Worm (Caenorhabditis elegans) whole organism, L4 larva: ENCODE measurements around the gene srw-91.

Source experiments
- D1046.2 ChIP-seq: fragments of 200-800 bp; sonication (Bioruptor generic); IDR thresholded peaks from 2 replicates; pipeline ENCODE4 v1.3.6; 2022; ENCODE audit warnings: missing genetic modification characterization, missing compliant biosample characterization
- ceh-32 ChIP-seq: sonication (generic microtip); optimal IDR thresholded peaks from 2 replicates; lab custom pipeline; 2016; ENCODE audit warnings: mild to moderate bottlenecking, missing genetic modification characterization, missing compliant biosample characterization; ENCODE audit not compliant: poor library complexity
- lim-7 ChIP-seq: fragments of 200-800 bp; sonication (Bioruptor generic); IDR thresholded peaks from 2 replicates; pipeline ENCODE4 v1.3.6; 2022; ENCODE audit warnings: missing genetic modification characterization, missing compliant biosample characterization
- pqm-1 ChIP-seq: sonication (generic microtip); optimal IDR thresholded peaks from 2 replicates; lab custom pipeline; 2017; ENCODE audit warnings: missing biosample characterization, missing genetic modification characterization

- TF ChIP-seq D1046.2 (GFP tag; lab: Robert Waterston, UW): no peak
- TF ChIP-seq lim-7 (GFP tag; lab: Robert Waterston, UW): no peak
- no peak for TF ChIP-seq pqm-1 (tag; lab: Kevin White, UChicago)
- no peak for TF ChIP-seq ceh-32 (tag; lab: Kevin White, UChicago)
These were observed 1.6 kb upstream of the srw-91 start, which contains the start of gene srh-3 for ce11 chrV:1682279-1682678.
